Worm (Caenorhabditis elegans) whole organism, mixed stage, embryonic: Measurements from ENCODE around the gene bbs-2.
"Not testable (repeated sequence)": the region's sequence is repeated elsewhere in the genome, so short reads cannot be mapped to it uniquely, and the experiment has no call there.

ENCODE experiments used
- M03D4.4 ChIP-seq: sonication (generic microtip); optimal IDR thresholded peaks from 2 replicates; lab custom pipeline; 2017; ENCODE audit warnings: mild to moderate bottlenecking, missing genetic modification characterization, missing compliant biosample characterization
- drap-1 ChIP-seq: fragments of 200-800 bp; sonication (Bioruptor generic); optimal IDR thresholded peaks from 3 replicates; lab custom pipeline; 2018; ENCODE audit warnings: mild to moderate bottlenecking, missing genetic modification characterization, missing compliant biosample characterization
- elt-1 ChIP-seq: sonication (generic microtip); optimal IDR thresholded peaks from 2 replicates; lab custom pipeline; 2017; ENCODE audit warnings: missing genetic modification characterization, mild to moderate bottlenecking, missing compliant biosample characterization, antibody characterized with exemption, moderate library complexity, borderline replicate concordance; ENCODE audit not compliant: insufficient read depth
- ham-2 ChIP-seq: fragments of 200-800 bp; sonication (Bioruptor generic); optimal IDR thresholded peaks from 2 replicates; lab custom pipeline; 2018; ENCODE audit warnings: mild to moderate bottlenecking, missing genetic modification characterization, missing compliant biosample characterization
- hlh-1 ChIP-seq: fragments of 150-350 bp; optimal IDR thresholded peaks from 2 replicates; lab custom pipeline; 2014; ENCODE audit warnings: missing biosample characterization, missing genetic modification reagents, missing genetic modification characterization
- lsy-2 ChIP-seq: fragments of 150-350 bp; optimal IDR thresholded peaks from 2 replicates; lab custom pipeline; 2014; ENCODE audit warnings: missing biosample characterization, missing genetic modification characterization
- mep-1 ChIP-seq: fragments of 150-350 bp; optimal IDR thresholded peaks from 2 replicates; lab custom pipeline; 2017; ENCODE audit warnings: missing biosample characterization, missing genetic modification reagents, missing genetic modification characterization, inconsistent platforms
- nhr-12 ChIP-seq: fragments of 150-350 bp; optimal IDR thresholded peaks from 2 replicates; lab custom pipeline; 2014; ENCODE audit warnings: missing biosample characterization, missing genetic modification characterization
- nhr-28 ChIP-seq: fragments of 150-350 bp; optimal IDR thresholded peaks from 2 replicates; lab custom pipeline; 2014; ENCODE audit warnings: missing biosample characterization, missing genetic modification characterization
- nhr-76 ChIP-seq: sonication (generic microtip); optimal IDR thresholded peaks from 2 replicates; lab custom pipeline; 2017; ENCODE audit warnings: missing biosample characterization, missing genetic modification characterization
- pha-4 ChIP-seq: fragments of 150-350 bp; optimal IDR thresholded peaks from 2 replicates; lab custom pipeline; 2018; ENCODE audit warnings: missing biosample characterization, missing genetic modification reagents, missing genetic modification characterization
- snpc-4 ChIP-seq: fragments of 150-350 bp; optimal IDR thresholded peaks from 2 replicates; lab custom pipeline; 2014; ENCODE audit warnings: missing biosample characterization, missing genetic modification characterization
- unc-62 ChIP-seq: fragments of 150-350 bp; optimal IDR thresholded peaks from 2 replicates; lab custom pipeline; 2014; ENCODE audit warnings: missing biosample characterization, missing genetic modification reagents, missing genetic modification characterization
- zip-8 ChIP-seq: fragments of 150-350 bp; optimal IDR thresholded peaks from 2 replicates; lab custom pipeline; 2014; ENCODE audit warnings: missing biosample characterization, missing genetic modification characterization

DNA sequence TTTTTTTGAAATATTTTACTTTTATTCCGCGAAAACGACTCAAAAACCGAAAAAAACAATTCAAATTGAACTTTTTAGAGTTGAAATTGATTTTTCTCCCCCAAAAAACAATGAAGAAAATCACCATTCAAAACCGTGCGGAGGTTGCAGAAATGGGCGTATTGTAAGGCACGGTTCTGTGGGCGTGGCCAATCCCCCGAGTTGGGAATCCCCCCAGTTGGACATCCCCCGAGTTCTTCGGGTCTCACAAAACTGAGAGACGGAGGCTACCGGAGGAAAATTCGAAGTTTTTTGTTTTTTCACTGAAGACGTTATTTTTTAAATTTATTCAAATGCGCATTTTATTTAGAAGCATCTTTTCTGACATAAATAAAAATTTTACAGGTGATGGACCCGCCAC lies 14.5 kb downstream of the bbs-2 start, which contains the start of gene mcm-3AP:
- TF ChIP-seq lsy-2 (tag; lab: Kevin White, UChicago) = peak; percentile 70
- not testable (repeated sequence) for TF ChIP-seq nhr-76 (tag; lab: Kevin White, UChicago); nhr-28 (tag; lab: Kevin White, UChicago); elt-1 (tag; lab: Kevin White, UChicago); nhr-12; pha-4; unc-62 (GFP tag; lab: Kevin White, UChicago); snpc-4 (tag; lab: Kevin White, UChicago); mep-1 (tag; lab: Kevin White, UChicago); drap-1 (GFP tag; lab: Kevin White, UChicago); zip-8 (tag; lab: Kevin White, UChicago); ham-2 (GFP tag; lab: Kevin White, UChicago); M03D4.4 (tag; lab: Kevin White, UChicago); hlh-1
